Fruit fly (Drosophila melanogaster): ENCODE data around the gene CG31715.

CG31715 gene

DNA sequence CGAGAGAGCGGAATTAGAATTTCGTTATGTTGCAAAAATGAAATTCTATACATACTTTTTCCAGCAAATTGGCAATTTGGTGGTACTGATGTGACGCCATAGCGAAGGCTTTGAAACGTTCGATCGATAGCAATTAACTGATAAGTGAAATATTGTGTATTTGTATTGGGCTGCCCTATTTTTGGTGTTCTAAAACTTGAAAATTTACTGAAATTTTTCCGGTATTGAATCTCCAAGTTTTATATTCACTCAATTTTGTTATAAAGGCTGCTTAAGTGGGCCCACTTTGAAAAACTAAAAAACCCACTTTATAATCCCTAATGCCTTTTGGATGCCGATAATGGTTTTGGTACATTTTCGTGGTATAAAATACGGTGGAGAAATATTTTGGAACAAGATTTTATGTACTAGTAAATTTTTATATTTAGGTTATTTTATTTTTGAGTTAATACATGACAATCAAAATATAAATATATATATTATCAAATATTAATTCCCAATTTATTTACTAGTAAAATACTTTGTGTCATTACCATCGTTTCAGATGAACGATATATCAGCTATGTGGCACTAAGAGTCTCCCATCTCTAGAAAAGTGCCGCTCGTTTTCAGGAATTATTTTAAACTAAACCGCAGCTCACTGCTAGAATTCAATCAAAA lies 21.1 kb downstream of the CG31715 start, which contains the start of the genes Cand1 and pim:
TSS of gene Cand1 (minus strand) at position 300 of the 660 bp plus-strand sequence.
TSS of gene pim (plus strand) at position 582 of the 660 bp plus-strand sequence.
- TF ChIP-seq psq (optimal IDR thresholded peaks at IDR 0.05) (no peak), pan (optimal IDR thresholded peaks at IDR 0.05) (no peak), usp (GFP tag; optimal IDR thresholded peaks at IDR 0.05) (no peak), EcR (GFP tag; optimal IDR thresholded peaks at IDR 0.05) (no peak), CG8478 (optimal IDR thresholded peaks at IDR 0.05) (no peak), Dll (optimal IDR thresholded peaks at IDR 0.05) (no peak)

DNA sequence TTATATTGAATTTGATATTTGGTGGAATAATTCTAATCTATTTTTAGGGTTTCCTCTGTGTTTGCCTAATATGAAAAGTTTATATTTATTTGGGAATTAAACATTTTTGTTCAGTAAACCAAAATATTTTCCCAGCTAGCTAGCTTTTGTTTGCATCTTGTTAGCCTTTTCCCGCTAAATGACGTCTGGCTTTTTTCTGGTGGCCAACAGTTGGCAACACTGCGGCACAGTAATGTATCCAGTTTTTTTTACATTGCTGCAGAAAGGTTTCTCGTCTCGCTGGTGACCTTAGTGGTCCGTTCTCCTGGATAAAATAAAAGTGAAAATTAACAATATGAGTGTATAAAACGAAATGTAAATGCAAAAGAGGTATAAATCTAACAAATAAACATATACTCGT lies 22.8 kb downstream of the CG31715 start, which contains the start of gene lft:
TSS of gene lft (plus strand) at position 243 of the 400 bp plus-strand sequence.
- TF ChIP-seq psq (optimal IDR thresholded peaks at IDR 0.05), result no peak
- no peak for TF ChIP-seq Dll (optimal IDR thresholded peaks at IDR 0.05)
- no peak for TF ChIP-seq CG8478 (optimal IDR thresholded peaks at IDR 0.05)
- TF ChIP-seq usp (GFP tag; optimal IDR thresholded peaks at IDR 0.05), result no peak
- no peak for TF ChIP-seq EcR (GFP tag; optimal IDR thresholded peaks at IDR 0.05)
- TF ChIP-seq pan (optimal IDR thresholded peaks at IDR 0.05), result no peak

DNA sequence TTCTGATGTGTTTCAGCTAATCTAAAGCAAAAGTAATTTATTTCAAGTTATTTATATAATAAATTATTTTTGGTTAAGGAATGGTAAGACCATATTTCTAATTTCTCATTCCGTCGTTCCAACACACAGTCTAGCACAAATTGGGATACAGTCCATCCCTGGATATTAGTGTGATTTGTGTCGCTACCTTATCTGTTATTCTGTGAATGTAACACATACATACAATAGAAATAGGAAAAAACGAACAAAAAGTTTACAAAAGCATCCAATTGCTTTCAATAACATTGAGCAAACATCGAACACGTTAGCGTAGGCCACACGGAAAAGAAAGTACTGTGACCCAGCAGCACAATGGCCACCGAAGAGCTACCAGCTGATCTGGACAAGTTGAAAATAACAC lies 25.1 kb downstream of the CG31715 start, which contains the start of gene CG5056:
TSS of gene CG5056 (plus strand) at position 168 of the 400 bp plus-strand sequence.
- TF ChIP-seq EcR (GFP tag; optimal IDR thresholded peaks at IDR 0.05) (no peak), usp (GFP tag; optimal IDR thresholded peaks at IDR 0.05) (no peak), psq (optimal IDR thresholded peaks at IDR 0.05) (no peak), pan (optimal IDR thresholded peaks at IDR 0.05) (no peak), CG8478 (optimal IDR thresholded peaks at IDR 0.05) (no peak), Dll (optimal IDR thresholded peaks at IDR 0.05) (no peak)

DNA sequence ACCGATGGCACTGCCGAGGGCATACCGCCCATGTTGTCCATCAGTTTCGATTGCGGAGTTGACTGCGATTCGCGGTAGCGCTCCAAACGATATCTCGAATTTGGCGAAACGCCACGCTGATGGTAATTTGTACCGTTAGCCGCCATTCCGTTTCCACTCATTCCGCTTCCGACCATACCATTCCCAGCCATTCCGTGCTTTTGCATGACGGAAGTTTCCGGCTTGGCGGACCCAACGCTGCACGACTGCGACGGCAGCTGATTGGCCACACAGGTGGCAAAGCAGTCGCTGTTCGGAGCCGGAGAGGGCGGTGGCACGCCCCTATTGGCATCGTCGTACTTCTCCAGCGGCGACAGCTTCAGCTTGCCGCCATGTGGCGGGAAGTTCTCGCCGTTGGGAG lies 30.9 kb downstream of the CG31715 start:
- TF ChIP-seq Dll (optimal IDR thresholded peaks at IDR 0.05), result no peak

DNA sequence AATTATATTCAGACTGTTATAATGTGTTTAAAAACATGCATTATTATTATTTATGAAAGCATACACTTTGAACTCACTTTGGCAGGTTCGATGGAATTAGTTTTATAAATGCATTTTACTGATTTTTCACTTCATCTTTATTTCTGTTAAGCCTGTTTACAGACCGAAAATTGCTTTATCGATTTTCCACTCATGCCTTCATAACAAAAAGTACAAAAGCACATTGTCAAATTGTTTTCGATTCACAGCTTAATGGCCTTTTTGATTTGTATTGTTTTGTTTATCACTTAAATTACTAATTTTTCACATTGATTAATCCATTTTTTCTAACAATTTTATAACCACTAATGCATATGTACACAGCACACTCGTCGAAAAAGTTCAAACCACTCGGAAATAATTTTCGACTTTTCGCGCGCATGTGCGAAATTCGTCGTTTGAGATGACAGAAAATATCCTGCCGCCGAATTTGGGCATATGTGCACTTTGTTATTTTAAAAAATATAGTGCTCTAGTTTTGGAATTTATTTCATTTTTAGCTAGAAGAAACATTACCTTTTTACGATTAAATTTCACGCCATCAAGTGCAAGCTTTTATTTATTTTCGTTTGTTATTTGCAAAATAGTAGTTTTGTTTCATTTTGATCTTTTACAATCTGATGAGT lies 32.3 kb downstream of the CG31715 start, which contains the start of gene rho-5:
TSS of gene rho-5 (minus strand) at position 296 of the 665 bp plus-strand sequence.
- no peak for TF ChIP-seq Dll (optimal IDR thresholded peaks at IDR 0.05)
- no peak for TF ChIP-seq pan (optimal IDR thresholded peaks at IDR 0.05)
- TF ChIP-seq usp (GFP tag; optimal IDR thresholded peaks at IDR 0.05), result no peak
- no peak for TF ChIP-seq EcR (GFP tag; optimal IDR thresholded peaks at IDR 0.05)
- TF ChIP-seq CG8478 (optimal IDR thresholded peaks at IDR 0.05), result no peak
- TF ChIP-seq psq (optimal IDR thresholded peaks at IDR 0.05), result no peak

DNA sequence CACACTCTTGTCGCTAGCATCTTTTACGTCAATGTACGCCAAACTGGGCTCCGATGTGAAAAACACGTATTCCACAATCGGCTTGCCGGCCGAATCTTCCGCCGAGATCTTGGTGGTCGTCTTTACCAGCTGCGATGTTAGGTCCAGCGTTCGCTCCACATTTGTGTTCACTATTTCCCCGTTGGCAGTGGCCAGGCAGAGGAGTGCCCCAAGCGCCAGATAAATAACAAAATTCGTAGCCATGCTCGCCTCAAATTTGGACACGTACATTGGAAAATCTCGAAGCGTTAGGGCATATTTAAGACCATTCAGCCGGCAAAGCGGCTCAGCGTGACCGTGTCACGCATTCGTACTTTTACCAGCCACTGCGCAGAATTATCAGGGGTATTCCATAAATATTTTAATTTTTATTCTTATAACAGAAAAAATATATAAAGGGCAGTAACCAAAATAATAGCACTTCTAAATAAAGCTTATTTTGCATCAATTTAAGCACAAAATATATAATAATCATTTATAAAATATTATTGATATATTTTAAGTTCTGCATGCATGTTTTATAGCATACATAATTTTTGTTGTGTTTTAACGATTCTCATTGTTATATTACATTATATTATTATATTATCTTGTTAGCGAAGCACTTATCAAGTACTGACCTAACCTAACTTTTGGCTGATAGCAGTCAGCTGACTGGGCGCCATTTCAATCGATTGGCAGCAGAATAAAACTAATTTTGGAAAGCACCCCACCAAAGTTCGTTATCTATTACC lies 34.2 kb downstream of the CG31715 start, which contains the start of the genes CG33303 and dpr19:
TSS of gene CG33303 (minus strand) at position 294 of the 773 bp plus-strand sequence.
TSS of gene dpr19 (plus strand) at position 705 of the 773 bp plus-strand sequence.
- TF ChIP-seq CG8478 (optimal IDR thresholded peaks at IDR 0.05) (no peak), pan (optimal IDR thresholded peaks at IDR 0.05) (peak; percentile 21)

DNA sequence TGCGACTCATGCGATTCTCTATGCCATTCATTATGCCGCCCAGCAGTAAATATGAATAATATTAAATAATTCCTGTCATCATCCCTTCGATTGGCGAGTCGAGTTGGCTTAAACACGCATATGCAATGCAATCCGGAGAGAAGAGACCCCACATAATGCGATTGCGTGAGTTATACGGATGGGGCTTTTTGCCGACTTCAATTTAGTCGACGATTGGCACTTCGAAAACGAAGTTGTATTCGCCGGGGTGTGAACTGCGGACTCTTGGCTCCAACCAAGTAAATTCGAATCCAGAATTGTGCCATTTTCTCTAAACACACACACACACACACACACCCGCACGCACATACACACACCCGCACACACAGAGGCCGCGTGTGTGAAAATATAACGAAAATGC lies 34.9 kb downstream of the CG31715 start:
- TF ChIP-seq pan (optimal IDR thresholded peaks at IDR 0.05) (peak; percentile 2), psq (optimal IDR thresholded peaks at IDR 0.05) (no peak)

DNA sequence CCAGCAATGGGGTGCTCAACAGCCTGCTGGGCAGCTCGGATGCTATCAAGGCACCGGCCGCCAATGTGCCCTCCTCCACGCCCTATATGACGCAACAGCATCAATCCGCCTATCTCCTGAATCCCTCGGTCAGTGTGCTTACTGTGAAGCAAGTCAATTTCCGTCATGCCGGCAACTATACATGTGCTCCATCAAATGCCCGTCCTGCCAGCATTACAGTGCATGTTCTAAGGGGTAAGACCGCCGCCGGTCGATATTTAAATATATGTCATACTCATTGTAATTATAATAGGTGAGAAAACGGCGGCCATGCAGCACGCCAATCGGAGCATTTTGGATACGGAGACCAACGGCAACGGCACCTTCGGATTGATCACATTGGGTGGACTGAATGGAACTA lies 37.2 kb downstream of the CG31715 start:
- TF ChIP-seq pan (optimal IDR thresholded peaks at IDR 0.05) (no peak), usp (GFP tag; optimal IDR thresholded peaks at IDR 0.05) (no peak), EcR (GFP tag; optimal IDR thresholded peaks at IDR 0.05) (no peak), psq (optimal IDR thresholded peaks at IDR 0.05) (no peak), Dll (optimal IDR thresholded peaks at IDR 0.05) (no peak), CG8478 (optimal IDR thresholded peaks at IDR 0.05) (no peak)

DNA sequence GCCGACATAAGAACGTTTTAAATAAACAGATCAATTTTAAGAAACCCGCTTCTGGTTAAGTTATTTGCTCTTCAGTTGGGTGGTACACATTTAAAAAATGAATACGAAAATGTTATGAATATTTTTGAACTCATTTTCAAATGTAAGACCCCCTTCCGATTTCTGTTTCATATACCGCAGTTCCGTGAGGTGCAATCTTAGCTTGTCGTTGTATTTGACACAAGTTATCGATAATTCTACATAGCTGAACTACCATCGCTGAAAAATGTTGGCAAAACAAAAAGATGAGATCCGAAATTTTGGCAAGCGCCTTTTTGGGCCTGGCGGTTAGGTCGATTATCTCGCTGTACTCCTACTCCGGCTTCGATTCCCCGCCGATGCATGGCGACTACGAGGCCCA lies 38.4 kb downstream of the CG31715 start, which contains the start of gene gny:
TSS of gene gny (plus strand) at position 239 of the 400 bp plus-strand sequence.
- TF ChIP-seq psq (optimal IDR thresholded peaks at IDR 0.05), result no peak
- no peak for TF ChIP-seq CG8478 (optimal IDR thresholded peaks at IDR 0.05)
- no peak for TF ChIP-seq usp (GFP tag; optimal IDR thresholded peaks at IDR 0.05)
- TF ChIP-seq Dll (optimal IDR thresholded peaks at IDR 0.05), result no peak
- no peak for TF ChIP-seq pan (optimal IDR thresholded peaks at IDR 0.05)
- TF ChIP-seq EcR (GFP tag; optimal IDR thresholded peaks at IDR 0.05), result no peak

DNA sequence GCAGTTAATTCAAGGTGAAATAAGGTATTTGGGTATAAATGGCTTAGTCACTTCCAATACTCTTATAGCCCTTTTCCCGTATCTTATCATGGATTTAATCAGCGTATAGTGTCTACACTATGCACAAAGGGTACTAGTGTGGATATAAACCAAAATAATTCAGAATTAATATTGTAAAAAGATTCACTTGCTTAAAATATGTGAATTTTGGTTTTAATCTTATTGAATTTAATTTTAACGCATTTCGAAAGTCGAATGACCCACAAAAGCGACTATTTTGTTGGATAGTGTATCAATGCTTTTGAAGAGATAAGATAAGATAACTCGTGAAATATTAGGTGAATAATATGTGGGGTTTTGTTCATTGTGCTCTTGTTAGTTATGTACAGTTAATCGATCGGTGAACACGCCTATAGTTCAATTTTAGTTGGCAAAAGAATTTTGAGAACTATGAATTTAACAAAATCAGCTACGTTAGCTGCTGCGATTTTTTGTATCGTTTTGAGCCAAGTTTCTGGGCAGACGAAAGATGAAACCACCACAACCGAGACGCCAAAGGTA lies 40.6 kb downstream of the CG31715 start, which contains the start of gene CG5096:
TSS of gene CG5096 (plus strand) at position 374 of the 561 bp plus-strand sequence.
- TF ChIP-seq psq (optimal IDR thresholded peaks at IDR 0.05) (no peak), usp (GFP tag; optimal IDR thresholded peaks at IDR 0.05) (no peak), CG8478 (optimal IDR thresholded peaks at IDR 0.05) (no peak), EcR (GFP tag; optimal IDR thresholded peaks at IDR 0.05) (no peak), Dll (optimal IDR thresholded peaks at IDR 0.05) (no peak), pan (optimal IDR thresholded peaks at IDR 0.05) (no peak)

DNA sequence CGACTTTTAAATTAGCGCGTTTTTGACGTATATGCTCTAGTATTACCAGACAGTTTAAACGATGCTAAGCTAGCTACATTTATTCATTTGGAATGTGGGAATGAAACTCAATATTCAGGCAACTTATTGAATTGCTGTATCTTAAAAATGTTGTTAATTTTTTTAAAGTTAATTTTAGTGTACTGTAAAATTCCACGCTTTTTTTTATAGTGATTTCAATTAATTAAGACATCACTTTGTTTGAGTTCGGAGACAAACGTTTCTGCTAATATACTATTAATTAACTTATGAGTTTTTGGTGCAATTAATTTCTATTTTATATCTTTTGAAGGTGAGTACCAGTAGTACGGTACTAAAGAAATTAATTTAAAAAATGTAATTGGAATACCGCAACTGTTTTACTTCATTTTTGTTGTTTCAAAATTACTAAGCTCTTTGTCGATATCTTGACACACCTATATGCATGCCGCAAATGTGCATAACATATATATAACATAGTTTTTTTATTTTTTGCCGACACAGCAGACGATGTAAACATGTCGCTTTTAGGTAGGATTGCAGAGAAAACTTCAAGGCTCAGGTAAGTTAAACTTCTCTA lies 44.9 kb downstream of the CG31715 start, which contains the start of the genes Cdk1 and mRpS7:
TSS of gene Cdk1 (minus strand) at position 55 of the 598 bp plus-strand sequence.
TSS of gene mRpS7 (plus strand) at position 455 of the 598 bp plus-strand sequence.
- TF ChIP-seq usp (GFP tag; optimal IDR thresholded peaks at IDR 0.05) (no peak), CG8478 (optimal IDR thresholded peaks at IDR 0.05) (no peak)

Data from whole organism.